Fruit fly (Drosophila melanogaster) whole organism, embryonic: ENCODE measurements around the gene CG8051.

Experiments
- B-H1 ChIP-seq: fragments of 200-800 bp; sonication (Bioruptor generic); IDR thresholded peaks from 3 replicates; pipeline ENCODE4 v1.3.6; 2022; ENCODE audit warnings: missing biosample characterization, missing genetic modification characterization
- BEAF-32 ChIP-seq: fragments of 200-800 bp; sonication (Bioruptor generic); optimal IDR thresholded peaks from 3 replicates; lab custom pipeline; 2017; ENCODE audit warnings: missing biosample characterization, missing genetic modification characterization, mild to moderate bottlenecking, moderate library complexity, missing genetic modification reagents
- Bgb ChIP-seq: fragments of 200-800 bp; sonication (Bioruptor generic); IDR thresholded peaks from 2 replicates; pipeline ENCODE4 v1.3.6; 2022; ENCODE audit warnings: missing biosample characterization, missing genetic modification characterization; ENCODE audit not compliant: partially characterized antibody
- BtbVII ChIP-seq: fragments of 200-800 bp; sonication (Bioruptor generic); optimal IDR thresholded peaks from 3 replicates; lab custom pipeline; 2017; ENCODE audit warnings: missing biosample characterization, mild to moderate bottlenecking, missing genetic modification characterization
- CG10565 ChIP-seq: fragments of 200-800 bp; sonication (Bioruptor generic); optimal IDR thresholded peaks from 3 replicates; lab custom pipeline; 2016; ENCODE audit warnings: missing biosample characterization, mild to moderate bottlenecking, missing genetic modification characterization
- CG10654 ChIP-seq: fragments of 200-800 bp; sonication (Bioruptor generic); optimal IDR thresholded peaks from 2 replicates; lab custom pipeline; 2016; ENCODE audit warnings: missing biosample characterization, missing genetic modification characterization
- CG10979 ChIP-seq: fragments of 200-800 bp; sonication (Bioruptor generic); optimal IDR thresholded peaks from 2 replicates; lab custom pipeline; 2018; ENCODE audit warnings: missing biosample characterization, mild to moderate bottlenecking, missing genetic modification characterization, moderate library complexity
- CG1647 ChIP-seq: fragments of 200-800 bp; sonication (Bioruptor generic); optimal IDR thresholded peaks from 3 replicates; lab custom pipeline; 2016; ENCODE audit warnings: missing biosample characterization, missing genetic modification characterization
- CG17361 ChIP-seq: fragments of 200-800 bp; sonication (Bioruptor generic); IDR thresholded peaks from 3 replicates; pipeline ENCODE4 v1.3.6; 2022; ENCODE audit warnings: missing biosample characterization, missing genetic modification characterization
- CG18262 ChIP-seq: fragments of 200-800 bp; optimal IDR thresholded peaks from 3 replicates; lab custom pipeline; 2019; ENCODE audit warnings: missing biosample characterization, mild to moderate bottlenecking, missing genetic modification characterization, moderate library complexity
- CG18619 ChIP-seq: fragments of 200-800 bp; sonication (Bioruptor generic); optimal IDR thresholded peaks from 3 replicates; lab custom pipeline; 2017; ENCODE audit warnings: missing biosample characterization, mild to moderate bottlenecking, missing genetic modification characterization
- CG2202 ChIP-seq: fragments of 200-800 bp; sonication (Bioruptor generic); optimal IDR thresholded peaks from 2 replicates; lab custom pipeline; 2018; ENCODE audit warnings: missing biosample characterization, mild to moderate bottlenecking, missing genetic modification characterization
- CG3281 ChIP-seq: fragments of 200-800 bp; sonication (Bioruptor generic); optimal IDR thresholded peaks from 3 replicates; lab custom pipeline; 2017; ENCODE audit warnings: missing biosample characterization, mild to moderate bottlenecking, missing genetic modification characterization
- CG6765 ChIP-seq: fragments of 200-800 bp; sonication (Bioruptor generic); optimal IDR thresholded peaks from 3 replicates; lab custom pipeline; 2017; ENCODE audit warnings: missing biosample characterization, mild to moderate bottlenecking, missing genetic modification characterization
- CG6854 ChIP-seq: fragments of 200-800 bp; sonication (Bioruptor generic); optimal IDR thresholded peaks from 3 replicates; lab custom pipeline; 2017; ENCODE audit warnings: missing biosample characterization, mild to moderate bottlenecking, missing genetic modification characterization
- CG8359 ChIP-seq: fragments of 200-800 bp; sonication (Bioruptor generic); optimal IDR thresholded peaks from 2 replicates; lab custom pipeline; 2017; ENCODE audit warnings: missing biosample characterization, mild to moderate bottlenecking, missing genetic modification characterization, borderline replicate concordance
- CG9215 ChIP-seq: fragments of 200-800 bp; sonication (Bioruptor generic); IDR thresholded peaks from 2 replicates; pipeline ENCODE4 v1.3.6; 2022; ENCODE audit warnings: missing biosample characterization, missing genetic modification characterization
- CG9437 ChIP-seq: fragments of 200-800 bp; sonication (Bioruptor generic); optimal IDR thresholded peaks from 2 replicates; lab custom pipeline; 2018; ENCODE audit warnings: missing biosample characterization, mild to moderate bottlenecking, missing genetic modification characterization
- CG9797 ChIP-seq: fragments of 200-800 bp; sonication (Bioruptor generic); optimal IDR thresholded peaks from 3 replicates; lab custom pipeline; 2018; ENCODE audit warnings: missing biosample characterization, mild to moderate bottlenecking, missing genetic modification characterization
- CoRest ChIP-seq: fragments of 200-800 bp; sonication (Bioruptor generic); optimal IDR thresholded peaks from 3 replicates; lab custom pipeline; 2018; ENCODE audit warnings: missing biosample characterization, mild to moderate bottlenecking, missing genetic modification characterization, moderate library complexity
- Ets97D ChIP-seq: fragments of 200-800 bp; sonication (Bioruptor generic); optimal IDR thresholded peaks from 3 replicates; lab custom pipeline; 2016; ENCODE audit warnings: missing biosample characterization, missing genetic modification characterization
- Gug ChIP-seq: fragments of 200-800 bp; sonication (Bioruptor generic); IDR thresholded peaks from 4 replicates; pipeline ENCODE4 v1.3.6; 2022; ENCODE audit warnings: missing biosample characterization, missing genetic modification characterization
- Hey ChIP-seq: fragments of 200-800 bp; sonication (Bioruptor generic); optimal IDR thresholded peaks from 3 replicates; lab custom pipeline; 2018; ENCODE audit warnings: missing biosample characterization, mild to moderate bottlenecking, missing genetic modification characterization
- Hr3 ChIP-seq: fragments of 200-800 bp; sonication (Bioruptor generic); optimal IDR thresholded peaks from 3 replicates; lab custom pipeline; 2016; ENCODE audit warnings: missing biosample characterization, missing genetic modification characterization
- Hr51 ChIP-seq, 2 experiments: fragments of 200-800 bp; sonication (Bioruptor generic); optimal IDR thresholded peaks; 2 replicates in 1 of 2; 3 replicates in 1 of 2; lab custom pipeline; 2016 to 2018; ENCODE audit warnings: missing biosample characterization in 2 of 2, missing genetic modification characterization in 2 of 2, mild to moderate bottlenecking in 1 of 2, moderate library complexity in 1 of 2
- MTF-1 ChIP-seq: fragments of 200-800 bp; sonication (Bioruptor generic); optimal IDR thresholded peaks from 2 replicates; lab custom pipeline; 2018; ENCODE audit warnings: missing biosample characterization, mild to moderate bottlenecking, missing genetic modification characterization, borderline replicate concordance
- Max ChIP-seq: fragments of 200-800 bp; sonication (Bioruptor generic); optimal IDR thresholded peaks from 2 replicates; lab custom pipeline; 2016; ENCODE audit warnings: missing biosample characterization, mild to moderate bottlenecking, missing genetic modification characterization
- Rfx ChIP-seq: fragments of 200-800 bp; sonication (Bioruptor generic); IDR thresholded peaks from 2 replicates; pipeline ENCODE4 v1.3.6; 2022; ENCODE audit warnings: missing biosample characterization, missing genetic modification characterization
- ac ChIP-seq: fragments of 200-800 bp; sonication (Bioruptor generic); optimal IDR thresholded peaks from 3 replicates; lab custom pipeline; 2017; ENCODE audit warnings: missing biosample characterization, mild to moderate bottlenecking, missing genetic modification characterization
- ato ChIP-seq: fragments of 200-800 bp; sonication (Bioruptor generic); IDR thresholded peaks from 2 replicates; pipeline ENCODE4 v1.3.6; 2022; ENCODE audit warnings: missing biosample characterization, missing genetic modification characterization; ENCODE audit not compliant: partially characterized antibody
- bsh ChIP-seq, 2 experiments: fragments of 200-800 bp; sonication (Bioruptor generic); optimal IDR thresholded peaks; 2 replicates each; lab custom pipeline; 2017 to 2018; ENCODE audit warnings: mild to moderate bottlenecking in 2 of 2, missing biosample characterization in 2 of 2, missing genetic modification characterization in 2 of 2, moderate library complexity in 1 of 2
- cg ChIP-seq: fragments of 200-800 bp; sonication (Bioruptor generic); optimal IDR thresholded peaks from 3 replicates; lab custom pipeline; 2019; ENCODE audit warnings: missing biosample characterization, mild to moderate bottlenecking, missing genetic modification characterization, moderate library complexity
- croc ChIP-seq: fragments of 200-800 bp; sonication (Bioruptor generic); conservative IDR thresholded peaks from 3 replicates; pipeline ENCODE4 v1.3.6; 2022; ENCODE audit warnings: missing biosample characterization, missing genetic modification characterization
- crp ChIP-seq, 2 experiments: fragments of 200-800 bp; sonication (Bioruptor generic); optimal IDR thresholded peaks; 2 replicates in 1 of 2; 3 replicates in 1 of 2; lab custom pipeline; 2017; ENCODE audit warnings: missing biosample characterization in 2 of 2, missing genetic modification characterization in 2 of 2, mild to moderate bottlenecking in 1 of 2, moderate library complexity in 1 of 2
- dati ChIP-seq: fragments of 200-800 bp; sonication (Bioruptor generic); IDR thresholded peaks from 2 replicates; pipeline ENCODE4 v1.3.6; 2022; ENCODE audit warnings: missing biosample characterization, missing genetic modification characterization
- esg ChIP-seq: fragments of 200-800 bp; sonication (Bioruptor generic); conservative IDR thresholded peaks from 2 replicates; pipeline ENCODE4 v1.3.6; 2022; ENCODE audit warnings: missing biosample characterization, missing genetic modification characterization
- eve ChIP-seq, 2 experiments: fragments of >200 bp; optimal IDR thresholded peaks; 2 replicates each; lab custom pipeline; 2017; ENCODE audit warnings: missing biosample characterization in 2 of 2, missing genetic modification characterization in 2 of 2
- eyg ChIP-seq: fragments of 200-800 bp; sonication (Bioruptor generic); optimal IDR thresholded peaks from 3 replicates; lab custom pipeline; 2016; ENCODE audit warnings: missing biosample characterization, missing genetic modification characterization
- ham ChIP-seq: fragments of 200-800 bp; sonication (Bioruptor generic); IDR thresholded peaks from 2 replicates; pipeline ENCODE4 v1.3.6; 2022; ENCODE audit warnings: missing biosample characterization, missing genetic modification characterization
- hb ChIP-seq: fragments of 200-800 bp; sonication (Bioruptor generic); IDR thresholded peaks from 3 replicates; pipeline ENCODE4 v1.3.6; 2022; ENCODE audit warnings: missing biosample characterization, missing genetic modification characterization; ENCODE audit not compliant: partially characterized antibody
- nom ChIP-seq: fragments of 200-800 bp; sonication (Bioruptor generic); optimal IDR thresholded peaks from 2 replicates; lab custom pipeline; 2017; ENCODE audit warnings: missing biosample characterization, missing genetic modification characterization, mild to moderate bottlenecking, moderate library complexity, missing genetic modification reagents
- odd ChIP-seq: fragments of 200-800 bp; sonication (Bioruptor generic); optimal IDR thresholded peaks from 2 replicates; lab custom pipeline; 2017; ENCODE audit warnings: missing biosample characterization, mild to moderate bottlenecking, missing genetic modification characterization
- tgo ChIP-seq: fragments of 200-800 bp; sonication (Bioruptor generic); IDR thresholded peaks from 3 replicates; pipeline ENCODE4 v1.3.6; 2022; ENCODE audit warnings: missing biosample characterization, missing genetic modification characterization
- trem ChIP-seq: fragments of 200-800 bp; optimal IDR thresholded peaks from 3 replicates; lab custom pipeline; 2019; ENCODE audit warnings: missing biosample characterization, mild to moderate bottlenecking, missing genetic modification characterization, moderate library complexity
- wek ChIP-seq: fragments of 200-800 bp; sonication (Bioruptor generic); optimal IDR thresholded peaks from 3 replicates; lab custom pipeline; 2018; ENCODE audit warnings: missing biosample characterization, mild to moderate bottlenecking, missing genetic modification characterization, moderate library complexity

Gene CG8051

dm6 chrX:19306531-19306930 lies 1.2 kb downstream of the CG8051 start (continued):
- TF ChIP-seq Ets97D (no peak), CG1647 (no peak), CG6854 (no peak), ac (GFP tag; lab: Kevin White, UChicago) (no peak), Hr51 (GFP tag; optimal IDR thresholded peaks at IDR 0.05; lab: Kevin White, UChicago) (peak in 1 of 2 experiments; percentile 32), CG9215 (GFP tag; lab: Robert Waterston, UW) (no peak), CG10979 (tag; lab: Kevin White, UChicago) (no peak), odd (peak; percentile 27), Rfx (GFP tag; lab: Robert Waterston, UW) (0 out of 2 replicates have a peak, but pooled peaks have one; percentile 25), Max (GFP tag; lab: Kevin White, UChicago) (no peak), CG9797 (GFP tag; lab: Kevin White, UChicago) (no peak), CG3281 (GFP tag; lab: Kevin White, UChicago) (peak; percentile 50), Hr3 (no peak), wek (GFP tag; lab: Kevin White, UChicago) (no peak), CG8359 (GFP tag; lab: Kevin White, UChicago) (no peak), CG2202 (no peak), esg (no peak), B-H1 (GFP tag; lab: Robert Waterston, UW) (no peak), Gug (GFP tag; lab: Robert Waterston, UW) (no peak), trem (tag; lab: Kevin White, UChicago) (no peak), nom (GFP tag; lab: Kevin White, UChicago) (no peak), cg (GFP tag; lab: Kevin White, UChicago) (no peak), CG10654 (no peak), MTF-1 (no peak), tgo (GFP tag; lab: Robert Waterston, UW) (no peak), croc (GFP tag; lab: Robert Waterston, UW) (no peak), CG6765 (GFP tag; lab: Kevin White, UChicago) (peak; percentile 27), hb (GFP tag; lab: Robert Waterston, UW) (no peak), eyg (GFP tag; lab: Kevin White, UChicago) (no peak), CG18262 (tag; lab: Kevin White, UChicago) (no peak), Bgb (GFP tag; lab: Robert Waterston, UW) (no peak), eve (GFP tag; optimal IDR thresholded peaks at IDR 0.05; lab: Kevin White, UChicago) (no peak), ato (GFP tag; lab: Robert Waterston, UW) (no peak), bsh (GFP tag; optimal IDR thresholded peaks at IDR 0.05; lab: Kevin White, UChicago) (peak in 1 of 2 experiments; percentile 4), dati (no peak), crp (GFP tag; optimal IDR thresholded peaks at IDR 0.05; lab: Kevin White, UChicago) (no peak), BEAF-32 (GFP tag; lab: Kevin White, UChicago) (no peak), CG17361 (GFP tag; lab: Robert Waterston, UW) (no peak), CoRest (tag; lab: Kevin White, UChicago) (peak; percentile 10), CG10565 (no peak), CG9437 (GFP tag; lab: Kevin White, UChicago) (no peak), Hey (peak; percentile 23), ham (GFP tag; lab: Robert Waterston, UW) (no peak), BtbVII (GFP tag; lab: Kevin White, UChicago) (peak; percentile 38), CG18619 (GFP tag; lab: Kevin White, UChicago) (peak; percentile 27)
